Fruit fly (Drosophila melanogaster) whole organism: ENCODE results near the gene CG12091.

Experiments
- CG8478 ChIP-seq: fragments of >200 bp; optimal IDR thresholded peaks from 2 replicates; lab custom pipeline; 2018; ENCODE audit warnings: inconsistent platforms
- Dll ChIP-seq: fragments of >200 bp; optimal IDR thresholded peaks from 2 replicates; lab custom pipeline; 2017
- EcR ChIP-seq, 2 experiments: fragments of >200 bp; optimal IDR thresholded peaks; 2 replicates each; lab custom pipeline; 2017; ENCODE audit warnings: missing biosample characterization in 2 of 2, missing genetic modification characterization in 2 of 2, missing genetic modification reagents in 2 of 2
- pan ChIP-seq: fragments of >200 bp; optimal IDR thresholded peaks from 2 replicates; lab custom pipeline; 2017
- psq ChIP-seq: fragments of >200 bp; optimal IDR thresholded peaks from 2 replicates; lab custom pipeline; 2017
- usp ChIP-seq: fragments of >200 bp; optimal IDR thresholded peaks from 2 replicates; lab custom pipeline; 2017; ENCODE audit warnings: missing biosample characterization, missing genetic modification characterization, mixed read lengths

Gene CG12091

DNA sequence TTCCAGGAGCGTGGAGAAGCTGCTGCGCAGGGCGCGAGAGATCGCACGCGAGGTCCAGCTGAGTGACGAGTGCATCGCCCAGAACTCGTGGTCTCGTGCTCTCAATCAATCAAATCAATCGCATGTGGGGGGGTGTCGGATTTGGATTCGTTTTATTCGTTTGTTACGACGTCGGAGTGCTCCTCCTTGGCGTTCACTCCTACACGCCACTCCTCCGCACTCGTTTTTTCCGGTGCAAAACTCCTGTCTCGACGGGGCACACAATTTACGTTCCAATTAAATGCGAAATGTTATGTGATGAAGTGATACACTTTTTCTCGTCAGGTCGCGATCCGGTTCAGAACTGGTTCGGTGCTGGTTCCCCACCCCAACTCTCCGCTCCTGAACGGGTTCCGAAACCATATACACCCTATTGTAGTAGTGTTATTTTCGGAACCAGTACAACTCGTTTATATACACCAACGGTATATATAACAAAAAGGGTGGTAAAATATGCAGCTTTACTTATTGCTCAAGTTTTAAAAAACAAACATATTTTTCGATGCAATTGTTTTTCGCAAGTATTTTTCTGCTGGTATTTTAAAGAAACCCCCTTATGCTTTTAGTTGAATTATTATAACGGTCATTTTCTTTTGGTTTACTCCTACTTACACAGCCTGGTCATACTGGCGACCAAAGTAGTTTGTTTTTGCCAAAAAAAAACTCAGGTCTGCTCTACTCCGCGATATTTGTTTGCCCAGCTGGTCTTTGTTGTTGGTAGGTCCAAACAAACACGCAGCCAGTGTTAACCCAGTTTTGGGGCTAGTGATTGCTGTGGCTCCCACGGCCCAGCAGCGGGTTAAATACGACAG lies at the start of gene CG12091, which contains the start of gene pns:
CG12091 (minus strand) TSS at position 349 of the 851 bp plus-strand sequence.
pns (plus strand) TSS at position 651 of the 851 bp plus-strand sequence.
- no peak for TF ChIP-seq CG8478 (lab: Kevin White, UChicago)
- no peak for TF ChIP-seq Dll
- TF ChIP-seq usp = no peak
- no peak for TF ChIP-seq EcR (GFP tag; optimal IDR thresholded peaks at IDR 0.05; lab: Kevin White, UChicago)
- TF ChIP-seq psq (lab: Kevin White, UChicago) = no peak
- no peak for TF ChIP-seq pan (lab: Kevin White, UChicago)

dm6 chr3L:1584781-1585180 lies 48.1 kb upstream of the CG12091 start:
- TF ChIP-seq usp = no peak
- no peak for TF ChIP-seq pan (lab: Kevin White, UChicago)
- no peak for TF ChIP-seq EcR (GFP tag; optimal IDR thresholded peaks at IDR 0.05; lab: Kevin White, UChicago)
- TF ChIP-seq psq (lab: Kevin White, UChicago) = no peak
- no peak for TF ChIP-seq CG8478 (lab: Kevin White, UChicago)
- TF ChIP-seq Dll = no peak

DNA sequence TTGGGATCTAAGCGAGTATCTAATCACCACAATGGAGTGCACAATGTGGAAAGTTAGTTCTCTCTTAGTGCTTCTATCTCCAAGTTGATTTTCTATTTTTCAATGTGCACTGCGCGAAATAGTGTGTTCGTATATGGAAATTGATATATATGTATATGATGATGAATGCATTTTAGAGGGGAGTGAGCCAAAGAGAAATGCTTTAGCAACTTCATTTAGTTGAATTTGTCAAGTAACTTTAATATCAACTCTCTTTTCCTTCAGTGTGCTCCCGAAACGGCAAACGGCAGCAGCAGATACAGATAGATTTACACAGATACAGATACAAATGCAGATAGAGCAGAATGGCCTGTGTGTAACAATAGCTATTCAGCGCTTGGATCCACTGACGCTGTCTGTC lies 47.4 kb upstream of the CG12091 start:
- TF ChIP-seq psq (lab: Kevin White, UChicago) (no peak), usp (no peak), pan (lab: Kevin White, UChicago) (no peak), EcR (GFP tag; optimal IDR thresholded peaks at IDR 0.05; lab: Kevin White, UChicago) (no peak), Dll (no peak), CG8478 (lab: Kevin White, UChicago) (no peak)

dm6 chr3L:1580821-1581220 lies 44.2 kb upstream of the CG12091 start:
- no peak for TF ChIP-seq EcR (GFP tag; optimal IDR thresholded peaks at IDR 0.05; lab: Kevin White, UChicago)
- TF ChIP-seq Dll = no peak
- TF ChIP-seq usp = no peak
- no peak for TF ChIP-seq CG8478 (lab: Kevin White, UChicago)

- TF ChIP-seq psq (lab: Kevin White, UChicago) (no peak), pan (lab: Kevin White, UChicago) (no peak), usp (no peak), Dll (no peak), CG8478 (lab: Kevin White, UChicago) (no peak), EcR (GFP tag; optimal IDR thresholded peaks at IDR 0.05; lab: Kevin White, UChicago) (no peak)
These were observed 43.6 kb upstream of the CG12091 start for dm6 chr3L:1580194-1580593.

- TF ChIP-seq pan (lab: Kevin White, UChicago) = no peak
- no peak for TF ChIP-seq psq (lab: Kevin White, UChicago)
- TF ChIP-seq usp = no peak
These were observed 42.7 kb upstream of the CG12091 start for dm6 chr3L:1579169-1579853.

dm6 chr3L:1578391-1578948 lies 41.8 kb upstream of the CG12091 start:
- TF ChIP-seq Dll (no peak), pan (lab: Kevin White, UChicago) (no peak), EcR (GFP tag; optimal IDR thresholded peaks at IDR 0.05; lab: Kevin White, UChicago) (no peak), usp (no peak), psq (lab: Kevin White, UChicago) (no peak), CG8478 (lab: Kevin White, UChicago) (no peak)

DNA sequence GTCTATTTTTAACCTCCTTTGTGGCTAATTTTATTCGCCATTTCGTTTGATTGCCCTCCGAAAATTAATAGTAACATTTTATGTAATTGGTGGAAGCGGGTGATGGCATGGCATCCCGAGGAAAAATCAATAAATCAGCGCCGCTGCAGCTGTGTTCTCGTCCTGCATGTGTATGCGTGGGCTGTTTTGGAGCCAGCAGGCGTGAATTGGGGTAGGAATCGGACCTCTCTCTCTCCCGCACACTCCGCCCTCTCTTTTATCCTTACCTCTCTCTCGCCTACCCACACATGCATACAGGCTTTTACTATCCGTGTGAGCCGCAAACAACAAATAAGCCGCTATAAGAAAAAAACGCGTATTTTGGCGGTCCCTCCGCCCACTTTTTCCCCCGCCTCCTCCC lies 40.7 kb upstream of the CG12091 start:
- no peak for TF ChIP-seq psq (lab: Kevin White, UChicago)
- TF ChIP-seq EcR (GFP tag; optimal IDR thresholded peaks at IDR 0.05; lab: Kevin White, UChicago) = no peak
- TF ChIP-seq CG8478 (lab: Kevin White, UChicago) = no peak
- no peak for TF ChIP-seq Dll
- TF ChIP-seq usp = no peak
- TF ChIP-seq pan (lab: Kevin White, UChicago) = no peak

dm6 chr3L:1576489-1577106 lies 40.0 kb upstream of the CG12091 start, which contains the start of gene CG13917:
CG13917 (plus strand) TSS chr3L:1576699.
- TF ChIP-seq EcR (GFP tag; optimal IDR thresholded peaks at IDR 0.05; lab: Kevin White, UChicago) (no peak), CG8478 (lab: Kevin White, UChicago) (no peak), psq (lab: Kevin White, UChicago) (no peak), usp (no peak), pan (lab: Kevin White, UChicago) (no peak), Dll (no peak)

dm6 chr3L:1575731-1576376 lies 39.2 kb upstream of the CG12091 start:
- TF ChIP-seq psq (lab: Kevin White, UChicago) = no peak
- no peak for TF ChIP-seq pan (lab: Kevin White, UChicago)
- TF ChIP-seq usp = no peak

dm6 chr3L:1573191-1573590 lies 36.6 kb upstream of the CG12091 start:
- TF ChIP-seq CG8478 (lab: Kevin White, UChicago) (no peak), usp (no peak), EcR (GFP tag; optimal IDR thresholded peaks at IDR 0.05; lab: Kevin White, UChicago) (no peak), psq (lab: Kevin White, UChicago) (no peak), pan (lab: Kevin White, UChicago) (no peak), Dll (no peak)
